Worm (Caenorhabditis elegans): ENCODE measurements around the gene swt-2.

Gene swt-2

ce11 chrV:7532947-7533346, 3.0 kb downstream of the swt-2 start, which contains the start of gene C54F6.3:
TSS of gene C54F6.3 (plus strand) at chrV:7533247.
- TF ChIP-seq fos-1 (tag; optimal IDR thresholded peaks at IDR 0.05), result no peak
- no peak for TF ChIP-seq mml-1 (tag; optimal IDR thresholded peaks at IDR 0.05)
- TF ChIP-seq ZK546.5 (tag; optimal IDR thresholded peaks at IDR 0.05), result no peak
- TF ChIP-seq hmg-11 (tag; optimal IDR thresholded peaks at IDR 0.05), result no peak
- TF ChIP-seq pha-4 (tag; optimal IDR thresholded peaks at IDR 0.05), result no peak
- TF ChIP-seq pqm-1 (tag; optimal IDR thresholded peaks at IDR 0.05), result no peak
- no peak for TF ChIP-seq nhr-76 (tag; optimal IDR thresholded peaks at IDR 0.05)
- no peak for TF ChIP-seq ama-1 (optimal IDR thresholded peaks at IDR 0.05)
- no peak for TF ChIP-seq fkh-2 (tag; optimal IDR thresholded peaks at IDR 0.05)
- TF ChIP-seq sea-2 (GFP tag; optimal IDR thresholded peaks at IDR 0.05), result no peak
- TF ChIP-seq nhr-43 (tag; optimal IDR thresholded peaks at IDR 0.05; ENCODE audit: poor library complexity, severe bottlenecking), result no peak
- no peak for TF ChIP-seq egl-27 (tag; optimal IDR thresholded peaks at IDR 0.05)
- TF ChIP-seq nhr-11 (tag; optimal IDR thresholded peaks at IDR 0.05), result no peak

ce11 chrV:7538018-7538417, 8.1 kb downstream of the swt-2 start, which contains the start of gene C54F6.12:
TSS of gene C54F6.12 (minus strand) at chrV:7538118.
- TF ChIP-seq egl-27 (tag; optimal IDR thresholded peaks at IDR 0.05) (no peak), ztf-4 (tag; optimal IDR thresholded peaks at IDR 0.05) (no peak), daf-12 (tag; optimal IDR thresholded peaks at IDR 0.05) (no peak), elt-3 (tag; optimal IDR thresholded peaks at IDR 0.05) (no peak), snpc-4 (tag; optimal IDR thresholded peaks at IDR 0.05) (no peak), nhr-28 (tag; optimal IDR thresholded peaks at IDR 0.05) (no peak), elt-2 (tag; optimal IDR thresholded peaks at IDR 0.05) (no peak), lin-15B (tag; optimal IDR thresholded peaks at IDR 0.05) (no peak), zag-1 (tag; optimal IDR thresholded peaks at IDR 0.05) (no peak), mdl-1 (tag; optimal IDR thresholded peaks at IDR 0.05) (no peak), pha-4 (tag; optimal IDR thresholded peaks at IDR 0.05) (no peak), egl-5 (tag; optimal IDR thresholded peaks at IDR 0.05) (no peak)

- TF ChIP-seq unc-39 (tag; optimal IDR thresholded peaks at IDR 0.05) (no peak), nhr-237 (tag; optimal IDR thresholded peaks at IDR 0.05) (no peak), ceh-9 (tag; optimal IDR thresholded peaks at IDR 0.05) (no peak), aly-2 (tag; optimal IDR thresholded peaks at IDR 0.05) (no peak), daf-12 (tag; optimal IDR thresholded peaks at IDR 0.05) (no peak)
Measured at ce11 chrV:7539015-7539414, 9.1 kb downstream of the swt-2 start, which contains the start of gene srh-268. TSS of gene srh-268 (plus strand) at chrV:7539315.

ce11 chrV:7543728-7544127, 13.8 kb downstream of the swt-2 start:
- TF ChIP-seq aly-2 (tag; optimal IDR thresholded peaks at IDR 0.05), result no peak
- TF ChIP-seq elt-1 (tag; optimal IDR thresholded peaks at IDR 0.05), result no peak
- TF ChIP-seq R02D3.7 (tag; optimal IDR thresholded peaks at IDR 0.05), result no peak
- no peak for TF ChIP-seq elt-3 (tag; optimal IDR thresholded peaks at IDR 0.05)
- no peak for TF ChIP-seq eor-1 (tag; optimal IDR thresholded peaks at IDR 0.05)
- no peak for TF ChIP-seq fkh-2 (tag; optimal IDR thresholded peaks at IDR 0.05)
- TF ChIP-seq fkh-10 (GFP tag; optimal IDR thresholded peaks at IDR 0.05), result no peak
- TF ChIP-seq ceh-16 (tag; optimal IDR thresholded peaks at IDR 0.05), result no peak
- no peak for TF ChIP-seq unc-62 (GFP tag; optimal IDR thresholded peaks at IDR 0.05)
- no peak for TF ChIP-seq lsy-12 (tag; optimal IDR thresholded peaks at IDR 0.05)
- TF ChIP-seq ama-1 (optimal IDR thresholded peaks at IDR 0.05), result no peak
- no peak for TF ChIP-seq snpc-4 (tag; optimal IDR thresholded peaks at IDR 0.05)
- peak; percentile 91 for TF ChIP-seq nhr-23 (tag; optimal IDR thresholded peaks at IDR 0.05)
- TF ChIP-seq ceh-28 (tag; optimal IDR thresholded peaks at IDR 0.05), result no peak
- no peak for TF ChIP-seq ceh-82 (tag; optimal IDR thresholded peaks at IDR 0.05)
- peak; percentile 90 for TF ChIP-seq nhr-43 (tag; optimal IDR thresholded peaks at IDR 0.05; ENCODE audit: poor library complexity, severe bottlenecking)
- no peak for TF ChIP-seq ceh-9 (tag; optimal IDR thresholded peaks at IDR 0.05)

ce11 chrV:7545187-7545586, 15.2 kb downstream of the swt-2 start, which contains the start of the genes C54F6.19 and nhx-3:
TSS of gene C54F6.19 (plus strand) at chrV:7545487.
TSS of gene nhx-3 (minus strand) at chrV:7545523.
- TF ChIP-seq ztf-11 (tag; optimal IDR thresholded peaks at IDR 0.05) (no peak), nhr-43 (tag; optimal IDR thresholded peaks at IDR 0.05; ENCODE audit: poor library complexity, severe bottlenecking) (no peak), ceh-16 (tag; optimal IDR thresholded peaks at IDR 0.05) (no peak), mml-1 (tag; optimal IDR thresholded peaks at IDR 0.05) (no peak), R02D3.7 (tag; optimal IDR thresholded peaks at IDR 0.05) (no peak), ceh-82 (tag; optimal IDR thresholded peaks at IDR 0.05) (no peak), hmg-11 (tag; optimal IDR thresholded peaks at IDR 0.05) (no peak), nhr-237 (tag; optimal IDR thresholded peaks at IDR 0.05) (no peak), nhr-25 (tag; optimal IDR thresholded peaks at IDR 0.05) (no peak), aly-2 (tag; optimal IDR thresholded peaks at IDR 0.05) (no peak), elt-2 (tag; optimal IDR thresholded peaks at IDR 0.05) (no peak), eor-1 (tag; optimal IDR thresholded peaks at IDR 0.05) (no peak), egl-27 (tag; optimal IDR thresholded peaks at IDR 0.05) (no peak), unc-39 (tag; optimal IDR thresholded peaks at IDR 0.05) (no peak)
